Fruit fly (Drosophila melanogaster): ENCODE data around the gene S-Lap3.

S-Lap3 gene

dm6 chr3L:10428027-10428426, 37.0 kb upstream of the S-Lap3 start (continued):
- TF ChIP-seq salm (tag; optimal IDR thresholded peaks at IDR 0.05) (no peak), zf30C (GFP tag; optimal IDR thresholded peaks at IDR 0.05) (no peak), Drgx (GFP tag; IDR thresholded peaks at IDR 0.05) (peak; percentile 71), B-H2 (GFP tag; optimal IDR thresholded peaks at IDR 0.05) (no peak), CG8359 (GFP tag; optimal IDR thresholded peaks at IDR 0.05; ENCODE audit: borderline replicate concordance) (no peak), Elba2 (GFP tag; optimal IDR thresholded peaks at IDR 0.05) (no peak), kni (GFP tag; optimal IDR thresholded peaks at IDR 0.05) (no peak), CG7745 (tag; optimal IDR thresholded peaks at IDR 0.05) (no peak), fd3F (GFP tag; optimal IDR thresholded peaks at IDR 0.05) (no peak), Lpt (GFP tag; optimal IDR thresholded peaks at IDR 0.05) (no peak), CG8765 (GFP tag; IDR thresholded peaks at IDR 0.05) (no peak), CG31365 (tag; optimal IDR thresholded peaks at IDR 0.05) (no peak), Xrp1 (GFP tag; IDR thresholded peaks at IDR 0.05) (peak; percentile 37; the same call in 1 of the 2 replicates), H15 (GFP tag; IDR thresholded peaks at IDR 0.05) (no peak), twi (tag; optimal IDR thresholded peaks at IDR 0.05) (no peak), CG2116 (GFP tag; optimal IDR thresholded peaks at IDR 0.05) (no peak), CG10366 (GFP tag; IDR thresholded peaks at IDR 0.05) (peak; percentile 53; the same call in 1 of the 2 replicates), CG4707 (GFP tag; optimal IDR thresholded peaks at IDR 0.05) (no peak), Side (GFP tag; optimal IDR thresholded peaks at IDR 0.05) (no peak), CG30403 (GFP tag; optimal IDR thresholded peaks at IDR 0.05) (peak; percentile 23), nerfin-2 (GFP tag; IDR thresholded peaks at IDR 0.05; ENCODE audit: partially characterized antibody) (no peak), nom (GFP tag; optimal IDR thresholded peaks at IDR 0.05) (no peak), cwo (GFP tag; optimal IDR thresholded peaks at IDR 0.05) (no peak), Neu2 (GFP tag; optimal IDR thresholded peaks at IDR 0.05; ENCODE audit: borderline replicate concordance) (no peak), CG9797 (GFP tag; optimal IDR thresholded peaks at IDR 0.05) (no peak), caup (GFP tag; optimal IDR thresholded peaks at IDR 0.05; ENCODE audit: severe bottlenecking) (no peak), CG34422 (GFP tag; IDR thresholded peaks at IDR 0.05) (no peak), da (GFP tag; optimal IDR thresholded peaks at IDR 0.05) (no peak), sima (GFP tag; optimal IDR thresholded peaks at IDR 0.05) (no peak), lilli (GFP tag; optimal IDR thresholded peaks at IDR 0.05) (no peak), CG15696 (tag; optimal IDR thresholded peaks at IDR 0.05) (no peak), CG12236 (GFP tag; optimal IDR thresholded peaks at IDR 0.05) (no peak), Sox100B (GFP tag; optimal IDR thresholded peaks at IDR 0.05) (peak; percentile 41), Gug (GFP tag; IDR thresholded peaks at IDR 0.05) (no peak), CHES-1-like (GFP tag; optimal IDR thresholded peaks at IDR 0.05) (no peak), CG11560 (tag; IDR thresholded peaks at IDR 0.05) (no peak), lmd (GFP tag; IDR thresholded peaks at IDR 0.05) (peak; percentile 43; the same call in 1 of the 2 replicates), maf-S (GFP tag; optimal IDR thresholded peaks at IDR 0.05) (no peak), ind (GFP tag; optimal IDR thresholded peaks at IDR 0.05) (peak; percentile 27), CG12942 (GFP tag; optimal IDR thresholded peaks at IDR 0.05) (no peak), CG6654 (GFP tag; optimal IDR thresholded peaks at IDR 0.05) (peak; percentile 6), pfk (GFP tag; optimal IDR thresholded peaks at IDR 0.05) (no peak), CG31441 (GFP tag; IDR thresholded peaks at IDR 0.05) (no peak; the same call in 1 of the 2 replicates), pb (GFP tag; optimal IDR thresholded peaks at IDR 0.05) (no peak), CG11695 (GFP tag; IDR thresholded peaks at IDR 0.05) (no peak), Jarid2 (GFP tag; optimal IDR thresholded peaks at IDR 0.05) (no peak), run (tag; optimal IDR thresholded peaks at IDR 0.05) (peak; percentile 33), CG43689 (GFP tag; IDR thresholded peaks at IDR 0.05) (no peak), h (optimal IDR thresholded peaks at IDR 0.05) (no peak), CG10543 (GFP tag; optimal IDR thresholded peaks at IDR 0.05) (no peak), MBD-R2 (GFP tag; IDR thresholded peaks at IDR 0.05) (no peak), ab (GFP tag; optimal IDR thresholded peaks at IDR 0.05) (no peak)
